Worm (Caenorhabditis elegans) whole organism, L3 larva: ENCODE data around the gene F09G8.5.

Experiments
- R02D3.7 ChIP-seq: fragments of 150-350 bp; optimal IDR thresholded peaks from 2 replicates; lab custom pipeline; 2014; ENCODE audit warnings: missing biosample characterization, missing genetic modification characterization
- ceh-16 ChIP-seq: sonication (generic microtip); optimal IDR thresholded peaks from 2 replicates; lab custom pipeline; 2017; ENCODE audit warnings: missing biosample characterization, missing genetic modification characterization
- egl-27 ChIP-seq: sonication (generic microtip); optimal IDR thresholded peaks from 4 replicates; lab custom pipeline; 2017; ENCODE audit warnings: missing biosample characterization, missing genetic modification reagents, missing genetic modification characterization
- eor-1 ChIP-seq, 2 experiments: fragments of 150-350 bp; optimal IDR thresholded peaks; 2 replicates each; lab custom pipeline; 2014 to 2018; ENCODE audit warnings: missing biosample characterization in 2 of 2, missing genetic modification characterization in 2 of 2
- mdl-1 ChIP-seq: fragments of 150-350 bp; optimal IDR thresholded peaks from 2 replicates; lab custom pipeline; 2014; ENCODE audit warnings: missing biosample characterization, missing genetic modification characterization
- nfya-1 ChIP-seq: sonication (generic microtip); optimal IDR thresholded peaks from 2 replicates; lab custom pipeline; 2017; ENCODE audit warnings: missing genetic modification characterization, mild to moderate bottlenecking, missing compliant biosample characterization, antibody characterized with exemption, moderate library complexity; ENCODE audit not compliant: insufficient read depth
- nhr-25 ChIP-seq: sonication (generic microtip); optimal IDR thresholded peaks from 2 replicates; lab custom pipeline; 2017; ENCODE audit warnings: missing biosample characterization, missing genetic modification characterization
- nhr-28 ChIP-seq: fragments of 150-350 bp; optimal IDR thresholded peaks from 2 replicates; lab custom pipeline; 2014; ENCODE audit warnings: missing biosample characterization, missing genetic modification characterization
- nhr-76 ChIP-seq: fragments of 150-350 bp; sonication (generic microtip); optimal IDR thresholded peaks from 5 replicates; lab custom pipeline; 2014; ENCODE audit warnings: missing biosample characterization, missing genetic modification characterization
- skn-1 ChIP-seq: fragments of 150-350 bp; optimal IDR thresholded peaks from 2 replicates; lab custom pipeline; 2014; ENCODE audit warnings: missing biosample characterization, missing genetic modification characterization
- zag-1 ChIP-seq: fragments of 150-350 bp; optimal IDR thresholded peaks from 2 replicates; lab custom pipeline; 2014; ENCODE audit warnings: missing biosample characterization, missing genetic modification characterization
- ztf-4 ChIP-seq: fragments of 150-350 bp; optimal IDR thresholded peaks from 2 replicates; lab custom pipeline; 2014; ENCODE audit warnings: missing biosample characterization, missing genetic modification characterization

The F09G8.5 gene

ce11 chrIII:8305304-8305703 lies 50.5 kb downstream of the F09G8.5 start:
- TF ChIP-seq ceh-16 (no peak), mdl-1 (tag; lab: Kevin White, UChicago) (no peak), nhr-76 (tag; lab: Kevin White, UChicago) (no peak), nhr-25 (tag; lab: Kevin White, UChicago) (no peak), egl-27 (no peak), ztf-4 (tag; lab: Kevin White, UChicago) (no peak), nfya-1 (tag; lab: Kevin White, UChicago) (no peak), zag-1 (tag; lab: Kevin White, UChicago) (no peak), skn-1 (tag; lab: Kevin White, UChicago) (no peak)

DNA sequence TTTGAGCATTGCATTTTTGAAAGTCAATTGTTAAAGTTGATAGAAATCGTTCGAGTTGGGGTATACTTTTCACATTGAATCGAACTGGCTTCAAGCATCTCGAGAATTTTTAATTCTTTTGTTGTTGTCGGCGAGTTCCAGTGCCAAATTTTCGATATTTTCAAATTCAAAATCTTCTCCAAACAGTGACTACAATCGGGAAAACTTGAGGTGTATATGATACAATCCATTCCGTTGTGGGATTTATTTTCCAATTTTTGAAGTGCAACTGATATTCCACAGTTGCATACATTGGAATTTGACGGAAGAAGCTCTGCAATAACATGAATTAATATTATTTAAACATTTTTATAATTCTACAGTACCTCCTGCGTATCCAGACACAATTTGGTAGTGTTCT lies 51.0 kb downstream of the F09G8.5 start:
- TF ChIP-seq eor-1 (tag; optimal IDR thresholded peaks at IDR 0.05; lab: Kevin White, UChicago) (no peak), nhr-28 (tag; lab: Kevin White, UChicago) (no peak), mdl-1 (tag; lab: Kevin White, UChicago) (no peak), R02D3.7 (tag; lab: Kevin White, UChicago) (no peak), nhr-25 (tag; lab: Kevin White, UChicago) (no peak)
